Fruit fly (Drosophila melanogaster): ENCODE results near the gene Cnot4.
A peak's percentile ranks its signal among the peaks of the same experiment; 100 is the strongest.

The Cnot4 gene

dm6 chr2L:10379865-10380264 is 16.7 kb upstream of the Cnot4 start, which contains the start of gene gny:
gny (plus strand) TSS chr2L:10380103.
- TF ChIP-seq CG7045 (GFP tag; optimal IDR thresholded peaks at IDR 0.05) (no peak), bab1 (GFP tag; optimal IDR thresholded peaks at IDR 0.05) (peak; percentile 15)

dm6 chr2L:10381890-10382450 is 14.5 kb upstream of the Cnot4 start, which contains the start of gene CG5096:
CG5096 (plus strand) TSS chr2L:10382263.
- peak; percentile 90 for TF ChIP-seq CG14711 (tag; optimal IDR thresholded peaks at IDR 0.05)
- no peak for TF ChIP-seq CG1620 (GFP tag; optimal IDR thresholded peaks at IDR 0.05)
- TF ChIP-seq CG7045 (GFP tag; optimal IDR thresholded peaks at IDR 0.05), result peak; percentile 82
- no peak for TF ChIP-seq ovo (GFP tag; optimal IDR thresholded peaks at IDR 0.05)
- peak; percentile 71 for TF ChIP-seq pad (GFP tag; optimal IDR thresholded peaks at IDR 0.05)
- TF ChIP-seq CG7101 (tag; optimal IDR thresholded peaks at IDR 0.05), result peak; percentile 96
- peak; percentile 46 for TF ChIP-seq tj (GFP tag; optimal IDR thresholded peaks at IDR 0.05)
- no peak for TF ChIP-seq toe (GFP tag; optimal IDR thresholded peaks at IDR 0.05)
- TF ChIP-seq Clk (GFP tag; optimal IDR thresholded peaks at IDR 0.05), result peak; percentile 63
- TF ChIP-seq CG12768 (GFP tag; optimal IDR thresholded peaks at IDR 0.05), result peak; percentile 92
- peak; percentile 97 for TF ChIP-seq kay (GFP tag; ENCODE audit: borderline replicate concordance)
- TF ChIP-seq cnc (optimal IDR thresholded peaks at IDR 0.05), result peak in 1 of 2 experiments; percentile 27
- TF ChIP-seq Hr96 (GFP tag; optimal IDR thresholded peaks at IDR 0.05), result no peak
- TF ChIP-seq Crg-1 (GFP tag; optimal IDR thresholded peaks at IDR 0.05), result peak; percentile 55
- TF ChIP-seq CG5204 (GFP tag; optimal IDR thresholded peaks at IDR 0.05), result no peak
- TF ChIP-seq bab1 (GFP tag; optimal IDR thresholded peaks at IDR 0.05), result no peak
- peak; percentile 86 for TF ChIP-seq cic (GFP tag; optimal IDR thresholded peaks at IDR 0.05)
- peak; percentile 56 for TF ChIP-seq Mnt (GFP tag; optimal IDR thresholded peaks at IDR 0.05)
- peak; percentile 96 for TF ChIP-seq CG33017 (tag; optimal IDR thresholded peaks at IDR 0.05)
- peak; percentile 92 for TF ChIP-seq CG11617 (GFP tag; optimal IDR thresholded peaks at IDR 0.05)

dm6 chr2L:10386208-10386805 is 10.2 kb upstream of the Cnot4 start, which contains the start of the genes Cdk1 and mRpS7:
Cdk1 (minus strand) TSS chr2L:10386262.
mRpS7 (plus strand) TSS chr2L:10386662.
- peak; percentile 64 for TF ChIP-seq CG7101 (tag; optimal IDR thresholded peaks at IDR 0.05)
- TF ChIP-seq CG14711 (tag; optimal IDR thresholded peaks at IDR 0.05), result peak; percentile 59
- no peak for TF ChIP-seq ovo (GFP tag; optimal IDR thresholded peaks at IDR 0.05)
- no peak for TF ChIP-seq cnc (optimal IDR thresholded peaks at IDR 0.05)
- TF ChIP-seq CG12768 (GFP tag; optimal IDR thresholded peaks at IDR 0.05), result peak; percentile 62
- TF ChIP-seq CG33017 (tag; optimal IDR thresholded peaks at IDR 0.05), result peak; percentile 52
- TF ChIP-seq CG7045 (GFP tag; optimal IDR thresholded peaks at IDR 0.05), result peak; percentile 74
- TF ChIP-seq CG5204 (GFP tag; optimal IDR thresholded peaks at IDR 0.05), result no peak
- TF ChIP-seq tj (GFP tag; optimal IDR thresholded peaks at IDR 0.05), result peak; percentile 40
- no peak for TF ChIP-seq cic (GFP tag; optimal IDR thresholded peaks at IDR 0.05)
- peak; percentile 82 for TF ChIP-seq kay (GFP tag; ENCODE audit: borderline replicate concordance)
- peak; percentile 36 for TF ChIP-seq Clk (GFP tag; optimal IDR thresholded peaks at IDR 0.05)
- TF ChIP-seq CG1620 (GFP tag; optimal IDR thresholded peaks at IDR 0.05), result peak; percentile 40
- no peak for TF ChIP-seq Hr96 (GFP tag; optimal IDR thresholded peaks at IDR 0.05)
- TF ChIP-seq toe (GFP tag; optimal IDR thresholded peaks at IDR 0.05), result no peak
- peak; percentile 21 for TF ChIP-seq Crg-1 (GFP tag; optimal IDR thresholded peaks at IDR 0.05)
- TF ChIP-seq CG11617 (GFP tag; optimal IDR thresholded peaks at IDR 0.05), result peak; percentile 74
- TF ChIP-seq Mnt (GFP tag; optimal IDR thresholded peaks at IDR 0.05), result peak; percentile 34
- peak; percentile 37 for TF ChIP-seq pad (GFP tag; optimal IDR thresholded peaks at IDR 0.05)
- TF ChIP-seq bab1 (GFP tag; optimal IDR thresholded peaks at IDR 0.05), result peak; percentile 9

- no peak for TF ChIP-seq cnc (optimal IDR thresholded peaks at IDR 0.05)
- no peak for TF ChIP-seq CG5204 (GFP tag; optimal IDR thresholded peaks at IDR 0.05)
- TF ChIP-seq CG7101 (tag; optimal IDR thresholded peaks at IDR 0.05), result no peak
- no peak for TF ChIP-seq CG14711 (tag; optimal IDR thresholded peaks at IDR 0.05)
- no peak for TF ChIP-seq CG33017 (tag; optimal IDR thresholded peaks at IDR 0.05)
- TF ChIP-seq Clk (GFP tag; optimal IDR thresholded peaks at IDR 0.05), result no peak
- TF ChIP-seq CG7045 (GFP tag; optimal IDR thresholded peaks at IDR 0.05), result no peak
- TF ChIP-seq cic (GFP tag; optimal IDR thresholded peaks at IDR 0.05), result no peak
- TF ChIP-seq Hr96 (GFP tag; optimal IDR thresholded peaks at IDR 0.05), result no peak
- TF ChIP-seq pad (GFP tag; optimal IDR thresholded peaks at IDR 0.05), result no peak
- no peak for TF ChIP-seq bab1 (GFP tag; optimal IDR thresholded peaks at IDR 0.05)
- TF ChIP-seq ovo (GFP tag; optimal IDR thresholded peaks at IDR 0.05), result no peak
- TF ChIP-seq CG1620 (GFP tag; optimal IDR thresholded peaks at IDR 0.05), result no peak
- TF ChIP-seq CG11617 (GFP tag; optimal IDR thresholded peaks at IDR 0.05), result no peak
Measured at dm6 chr2L:10386824-10387223, 9.7 kb upstream of the Cnot4 start.

- peak; percentile 69 for TF ChIP-seq Mnt (GFP tag; optimal IDR thresholded peaks at IDR 0.05)
- TF ChIP-seq CG1620 (GFP tag; optimal IDR thresholded peaks at IDR 0.05), result peak; percentile 70
- peak; percentile 63 for TF ChIP-seq CG14711 (tag; optimal IDR thresholded peaks at IDR 0.05)
- TF ChIP-seq CG12768 (GFP tag; optimal IDR thresholded peaks at IDR 0.05), result peak; percentile 52
- peak; percentile 45 for TF ChIP-seq cic (GFP tag; optimal IDR thresholded peaks at IDR 0.05)
- peak; percentile 30 for TF ChIP-seq tj (GFP tag; optimal IDR thresholded peaks at IDR 0.05)
- peak; percentile 99 for TF ChIP-seq kay (GFP tag; ENCODE audit: borderline replicate concordance)
- peak; percentile 49 for TF ChIP-seq CG33017 (tag; optimal IDR thresholded peaks at IDR 0.05)
- TF ChIP-seq Hr96 (GFP tag; optimal IDR thresholded peaks at IDR 0.05), result no peak
- TF ChIP-seq Crg-1 (GFP tag; optimal IDR thresholded peaks at IDR 0.05), result peak; percentile 33
- no peak for TF ChIP-seq toe (GFP tag; optimal IDR thresholded peaks at IDR 0.05)
- TF ChIP-seq CG7101 (tag; optimal IDR thresholded peaks at IDR 0.05), result peak; percentile 62
- peak; percentile 28 for TF ChIP-seq pad (GFP tag; optimal IDR thresholded peaks at IDR 0.05)
- no peak for TF ChIP-seq Clk (GFP tag; optimal IDR thresholded peaks at IDR 0.05)
- TF ChIP-seq CG11617 (GFP tag; optimal IDR thresholded peaks at IDR 0.05), result peak; percentile 74
- TF ChIP-seq ovo (GFP tag; optimal IDR thresholded peaks at IDR 0.05), result no peak
- peak; percentile 53 for TF ChIP-seq CG7045 (GFP tag; optimal IDR thresholded peaks at IDR 0.05)
- TF ChIP-seq bab1 (GFP tag; optimal IDR thresholded peaks at IDR 0.05), result peak; percentile 21
- no peak for TF ChIP-seq cnc (optimal IDR thresholded peaks at IDR 0.05)
- no peak for TF ChIP-seq CG5204 (GFP tag; optimal IDR thresholded peaks at IDR 0.05)
Measured at dm6 chr2L:10387869-10388726, 8.4 kb upstream of the Cnot4 start, which contains the start of gene da. da (plus strand) TSS chr2L:10388105.

Data from whole organism, adult.